Worm (Caenorhabditis elegans): Measurements from ENCODE around the gene knl-1.

DNA sequence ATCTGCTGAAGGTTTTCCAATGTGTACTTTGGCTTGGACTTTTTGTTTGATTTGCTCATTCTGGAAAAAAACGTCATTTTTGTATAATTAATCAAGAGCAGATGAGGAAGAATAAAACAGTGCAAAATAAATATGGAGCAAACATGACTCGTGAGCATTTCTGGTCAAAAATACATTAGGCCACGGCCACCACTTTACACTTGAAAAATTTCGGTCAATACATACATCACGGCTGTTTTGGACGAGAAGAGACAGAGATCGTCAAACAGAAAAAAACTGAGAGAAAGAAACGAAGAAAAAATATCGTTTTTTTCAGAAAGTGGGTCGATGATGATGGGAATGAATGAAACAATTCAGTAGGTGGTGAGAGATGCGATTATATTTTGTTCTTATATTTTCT lies 17.9 kb downstream of the knl-1 start, which contains the start of the genes F09G8.7 and crn-7:
- TF ChIP-seq Y95B8A.8 (GFP tag; IDR thresholded peaks at IDR 0.05) (no peak), unc-62 (GFP tag; optimal IDR thresholded peaks at IDR 0.05) (no peak), F23B12.7 (tag; optimal IDR thresholded peaks at IDR 0.05; ENCODE audit: insufficient read depth) (peak; percentile 29)

All from whole organism, young adult.